Worm (Caenorhabditis elegans) whole organism, young adult: Measurements from ENCODE around the gene ppgn-1.
A peak's percentile ranks its signal among the peaks of the same experiment; 100 is the strongest.

Experiments
- B0336.3 ChIP-seq: fragments of 200-800 bp; sonication (Bioruptor generic); IDR thresholded peaks from 2 replicates; pipeline ENCODE4 v1.3.6; 2022; ENCODE audit warnings: missing genetic modification characterization, missing compliant biosample characterization
- C06A6.2 ChIP-seq: fragments of 200-800 bp; sonication (Bioruptor generic); conservative IDR thresholded peaks from 2 replicates; pipeline ENCODE4 v1.3.6; 2022; ENCODE audit warnings: missing genetic modification characterization, missing compliant biosample characterization
- C17E4.6 ChIP-seq: fragments of 200-800 bp; sonication (Bioruptor generic); IDR thresholded peaks from 2 replicates; pipeline ENCODE4 v1.3.6; 2022; ENCODE audit warnings: missing genetic modification reagents, missing genetic modification characterization, missing compliant biosample characterization
- F39B2.1 ChIP-seq: fragments of 200-800 bp; sonication (Bioruptor generic); IDR thresholded peaks from 2 replicates; pipeline ENCODE4 v1.3.6; 2022; ENCODE audit warnings: missing genetic modification reagents, missing genetic modification characterization, missing compliant biosample characterization
- F57C9.4 ChIP-seq: sonication (generic microtip); optimal IDR thresholded peaks from 2 replicates; lab custom pipeline; 2017; ENCODE audit warnings: mild to moderate bottlenecking, missing genetic modification characterization, missing compliant biosample characterization
- T07F8.4 ChIP-seq: sonication (generic microtip); optimal IDR thresholded peaks from 2 replicates; lab custom pipeline; 2016; ENCODE audit warnings: mild to moderate bottlenecking, missing genetic modification characterization, moderate library complexity, missing compliant biosample characterization
- Y53F4B.3 ChIP-seq: fragments of 200-800 bp; sonication (Bioruptor generic); IDR thresholded peaks from 2 replicates; pipeline ENCODE4 v1.3.6; 2022; ENCODE audit warnings: missing genetic modification reagents, missing genetic modification characterization, missing compliant biosample characterization
- Y56A3A.18 ChIP-seq: fragments of 200-800 bp; sonication (Bioruptor generic); IDR thresholded peaks from 2 replicates; pipeline ENCODE4 v1.3.6; 2022; ENCODE audit warnings: missing genetic modification reagents, missing genetic modification characterization, missing compliant biosample characterization
- Y79H2A.3 ChIP-seq: fragments of 200-800 bp; sonication (Bioruptor generic); conservative IDR thresholded peaks from 2 replicates; pipeline ENCODE4 v1.3.6; 2022; ENCODE audit warnings: missing genetic modification reagents, missing genetic modification characterization, missing compliant biosample characterization
- aptf-2 ChIP-seq: fragments of 200-800 bp; sonication (Bioruptor generic); conservative IDR thresholded peaks from 2 replicates; pipeline ENCODE4 v1.3.6; 2022; ENCODE audit warnings: missing genetic modification reagents, missing genetic modification characterization, missing compliant biosample characterization
- attf-3 ChIP-seq: fragments of 200-800 bp; sonication (Bioruptor generic); conservative IDR thresholded peaks from 2 replicates; pipeline ENCODE4 v1.3.6; 2022; ENCODE audit warnings: missing genetic modification reagents, missing genetic modification characterization, missing compliant biosample characterization
- attf-5 ChIP-seq: fragments of 200-800 bp; sonication (Bioruptor generic); optimal IDR thresholded peaks from 2 replicates; lab custom pipeline; 2018; ENCODE audit warnings: mild to moderate bottlenecking, missing genetic modification characterization, missing compliant biosample characterization
- attf-6 ChIP-seq: fragments of 200-800 bp; sonication (Bioruptor generic); IDR thresholded peaks from 2 replicates; pipeline ENCODE4 v1.3.6; 2022; ENCODE audit warnings: missing genetic modification reagents, missing genetic modification characterization, missing compliant biosample characterization
- bed-2 ChIP-seq: fragments of 200-800 bp; sonication (Bioruptor generic); IDR thresholded peaks from 2 replicates; pipeline ENCODE4 v1.3.6; 2022; ENCODE audit warnings: missing genetic modification reagents, missing genetic modification characterization, missing compliant biosample characterization
- ccch-3 ChIP-seq: fragments of 200-800 bp; sonication (Bioruptor generic); optimal IDR thresholded peaks from 2 replicates; lab custom pipeline; 2018; ENCODE audit warnings: mild to moderate bottlenecking, missing genetic modification characterization, missing compliant biosample characterization
- cebp-2 ChIP-seq: fragments of 200-800 bp; sonication (Bioruptor generic); IDR thresholded peaks from 2 replicates; pipeline ENCODE4 v1.3.6; 2022; ENCODE audit warnings: missing genetic modification characterization, missing compliant biosample characterization
- ceh-100 ChIP-seq: fragments of 200-800 bp; sonication (Bioruptor generic); IDR thresholded peaks from 2 replicates; pipeline ENCODE4 v1.3.6; 2022; ENCODE audit warnings: missing genetic modification reagents, missing genetic modification characterization, missing compliant biosample characterization
- ceh-40 ChIP-seq: fragments of 200-800 bp; sonication (Bioruptor generic); IDR thresholded peaks from 2 replicates; pipeline ENCODE4 v1.3.6; 2022; ENCODE audit warnings: missing genetic modification characterization, missing compliant biosample characterization
- egl-18 ChIP-seq: fragments of 200-800 bp; sonication (Bioruptor generic); IDR thresholded peaks from 2 replicates; pipeline ENCODE4 v1.3.6; 2022; ENCODE audit warnings: missing genetic modification reagents, missing genetic modification characterization, missing compliant biosample characterization
- egrh-3 ChIP-seq: fragments of 200-800 bp; sonication (Bioruptor generic); IDR thresholded peaks from 2 replicates; pipeline ENCODE4 v1.3.6; 2022; ENCODE audit warnings: missing genetic modification reagents, missing genetic modification characterization, missing compliant biosample characterization
- ekl-4 ChIP-seq: fragments of 200-800 bp; sonication (Bioruptor generic); IDR thresholded peaks from 2 replicates; pipeline ENCODE4 v1.3.6; 2022; ENCODE audit warnings: missing genetic modification reagents, missing genetic modification characterization, missing compliant biosample characterization
- ets-4 ChIP-seq: fragments of 200-800 bp; sonication (Bioruptor generic); optimal IDR thresholded peaks from 2 replicates; lab custom pipeline; 2018; ENCODE audit warnings: mild to moderate bottlenecking, missing genetic modification characterization, missing compliant biosample characterization
- fkh-3 ChIP-seq: sonication (generic microtip); optimal IDR thresholded peaks from 2 replicates; lab custom pipeline; 2016; ENCODE audit warnings: mild to moderate bottlenecking, missing genetic modification characterization, missing compliant biosample characterization
- hlh-12 ChIP-seq: sonication (generic microtip); optimal IDR thresholded peaks from 2 replicates; lab custom pipeline; 2016; ENCODE audit warnings: missing genetic modification characterization, missing compliant biosample characterization
- hmg-20 ChIP-seq: fragments of 200-800 bp; sonication (Bioruptor generic); IDR thresholded peaks from 2 replicates; pipeline ENCODE4 v1.3.6; 2022; ENCODE audit warnings: missing genetic modification reagents, missing genetic modification characterization, missing compliant biosample characterization
- lag-1 ChIP-seq: fragments of 200-800 bp; sonication (Bioruptor generic); IDR thresholded peaks from 2 replicates; pipeline ENCODE4 v1.3.6; 2022; ENCODE audit warnings: missing genetic modification reagents, missing genetic modification characterization, missing compliant biosample characterization
- let-526 ChIP-seq: fragments of 200-800 bp; sonication (Bioruptor generic); IDR thresholded peaks from 2 replicates; pipeline ENCODE4 v1.3.6; 2022; ENCODE audit warnings: missing genetic modification reagents, missing genetic modification characterization, missing compliant biosample characterization
- let-607 ChIP-seq, 2 experiments: fragments of 200-800 bp in 1 of 2; sonication (Bioruptor generic) in 1 of 2; sonication (generic microtip) in 1 of 2; optimal IDR thresholded peaks; 2 replicates each; lab custom pipeline; 2016 to 2018; ENCODE audit warnings: mild to moderate bottlenecking in 2 of 2, missing compliant biosample characterization in 2 of 2, missing genetic modification characterization in 2 of 2, moderate library complexity in 2 of 2, missing genotype in 1 of 2
- lir-1 ChIP-seq: fragments of 200-800 bp; sonication (Bioruptor generic); conservative IDR thresholded peaks from 2 replicates; pipeline ENCODE4 v1.3.6; 2022; ENCODE audit warnings: missing genetic modification reagents, missing genetic modification characterization, missing compliant biosample characterization
- madf-6 ChIP-seq: fragments of 200-800 bp; sonication (Bioruptor generic); IDR thresholded peaks from 2 replicates; pipeline ENCODE4 v1.3.6; 2022; ENCODE audit warnings: missing genetic modification reagents, missing genetic modification characterization, missing compliant biosample characterization
- mcd-1 ChIP-seq: fragments of 200-800 bp; sonication (Bioruptor generic); IDR thresholded peaks from 2 replicates; pipeline ENCODE4 v1.3.6; 2022; ENCODE audit warnings: missing genetic modification reagents, missing genetic modification characterization, missing compliant biosample characterization
- nfya-1 ChIP-seq: sonication (generic microtip); optimal IDR thresholded peaks from 2 replicates; lab custom pipeline; 2017; ENCODE audit warnings: antibody characterized with exemption, missing compliant biosample characterization, missing genetic modification characterization, borderline replicate concordance; ENCODE audit not compliant: insufficient read depth
- nhr-120 ChIP-seq: fragments of 200-800 bp; sonication (Bioruptor generic); IDR thresholded peaks from 2 replicates; pipeline ENCODE4 v1.3.6; 2022; ENCODE audit warnings: missing genetic modification characterization, missing compliant biosample characterization
- nhr-179 ChIP-seq: sonication (generic microtip); optimal IDR thresholded peaks from 2 replicates; lab custom pipeline; 2016; ENCODE audit warnings: mild to moderate bottlenecking, missing genetic modification characterization, missing compliant biosample characterization
- nhr-80 ChIP-seq: sonication (generic microtip); optimal IDR thresholded peaks from 2 replicates; lab custom pipeline; 2016; ENCODE audit warnings: missing genetic modification characterization, missing compliant biosample characterization
- rcor-1 ChIP-seq: fragments of 200-800 bp; sonication (Bioruptor generic); IDR thresholded peaks from 2 replicates; pipeline ENCODE4 v1.3.6; 2022; ENCODE audit warnings: missing genetic modification reagents, missing genetic modification characterization, missing compliant biosample characterization
- rpc-1 ChIP-seq, 2 experiments: fragments of 150-350 bp in 1 of 2; sonication (generic microtip) in 1 of 2; optimal IDR thresholded peaks; 2 replicates each; lab custom pipeline; 2014 to 2018; ENCODE audit warnings: missing biosample characterization in 1 of 2, missing genetic modification characterization in 1 of 2, missing genetic modification reagents in 1 of 2, missing genotype in 1 of 2
- sea-2 ChIP-seq: fragments of 200-800 bp; sonication (Bioruptor generic); IDR thresholded peaks from 2 replicates; pipeline ENCODE4 v1.3.6; 2022; ENCODE audit warnings: missing genetic modification characterization, missing compliant biosample characterization
- snpc-1.1 ChIP-seq: sonication (generic microtip); optimal IDR thresholded peaks from 2 replicates; lab custom pipeline; 2017; ENCODE audit warnings: missing genetic modification characterization, mild to moderate bottlenecking, missing compliant biosample characterization, antibody characterized with exemption, moderate library complexity, missing genotype, missing genetic modification reagents; ENCODE audit not compliant: insufficient read depth
- snpc-1.3 ChIP-seq: sonication (generic microtip); optimal IDR thresholded peaks from 2 replicates; lab custom pipeline; 2017; ENCODE audit warnings: missing genetic modification characterization, mild to moderate bottlenecking, missing compliant biosample characterization, antibody characterized with exemption, moderate library complexity, missing genotype, missing genetic modification reagents; ENCODE audit not compliant: insufficient read depth
- snpc-4 ChIP-seq, 5 experiments: fragments of 150-350 bp in 1 of 5; sonication (generic microtip) in 4 of 5; optimal IDR thresholded peaks; 2 replicates each; lab custom pipeline; 2014 to 2018; ENCODE audit warnings: missing genetic modification characterization in 5 of 5, missing biosample characterization in 3 of 5, antibody characterized with exemption in 2 of 5, mild to moderate bottlenecking in 2 of 5, missing compliant biosample characterization in 2 of 5, missing genotype in 2 of 5, moderate library complexity in 2 of 5, missing genetic modification reagents in 1 of 5
- somi-1 ChIP-seq: fragments of 200-800 bp; sonication (Bioruptor generic); optimal IDR thresholded peaks from 2 replicates; lab custom pipeline; 2018; ENCODE audit warnings: mild to moderate bottlenecking, missing genetic modification characterization, missing compliant biosample characterization
- tlf-1 ChIP-seq: fragments of 200-800 bp; sonication (Bioruptor generic); optimal IDR thresholded peaks from 2 replicates; lab custom pipeline; 2018; ENCODE audit warnings: mild to moderate bottlenecking, missing genetic modification characterization, missing compliant biosample characterization
- ztf-22 ChIP-seq: fragments of 200-800 bp; sonication (Bioruptor generic); optimal IDR thresholded peaks from 2 replicates; lab custom pipeline; 2018; ENCODE audit warnings: mild to moderate bottlenecking, missing genetic modification characterization, moderate library complexity, missing compliant biosample characterization
- ztf-25 ChIP-seq: fragments of 200-800 bp; sonication (Bioruptor generic); IDR thresholded peaks from 2 replicates; pipeline ENCODE4 v1.3.6; 2022; ENCODE audit warnings: missing genetic modification reagents, missing genetic modification characterization, missing compliant biosample characterization
- ztf-28 ChIP-seq: fragments of 200-800 bp; sonication (Bioruptor generic); IDR thresholded peaks from 2 replicates; pipeline ENCODE4 v1.3.6; 2022; ENCODE audit warnings: missing genetic modification reagents, missing genetic modification characterization, missing compliant biosample characterization

The ppgn-1 gene

ce11 chrIV:2388949-2389495, 40.3 kb upstream of the ppgn-1 start, which contains the start of gene trap-3 (continued):
- TF ChIP-seq ceh-40 (GFP tag; lab: Robert Waterston, UW): peak; percentile 88
- peak; percentile 74 for TF ChIP-seq Y79H2A.3 (GFP tag; lab: Robert Waterston, UW)
- peak; percentile 94 for TF ChIP-seq ets-4 (GFP tag; lab: Kevin White, UChicago)
- TF ChIP-seq ekl-4 (GFP tag; lab: Robert Waterston, UW): peak; percentile 97
- TF ChIP-seq cebp-2 (GFP tag; lab: Robert Waterston, UW): peak; percentile 84; the same call in 1 of the 2 replicates
- no peak for TF ChIP-seq Y53F4B.3 (GFP tag; lab: Robert Waterston, UW)
- TF ChIP-seq hlh-12 (tag; lab: Kevin White, UChicago): no peak
- TF ChIP-seq attf-5 (GFP tag; lab: Kevin White, UChicago): peak; percentile 98
- TF ChIP-seq snpc-4 (GFP tag; optimal IDR thresholded peaks at IDR 0.05; lab: Kevin White, UChicago): peak; percentile 64
- TF ChIP-seq snpc-4 (tag; optimal IDR thresholded peaks at IDR 0.05; lab: Kevin White, UChicago): peak; percentile 84 to 88 (median 88)
- peak; percentile 80 for TF ChIP-seq attf-3 (GFP tag; lab: Robert Waterston, UW)
- 0 out of 2 replicates have a peak, but pooled peaks have one; percentile 73 for TF ChIP-seq bed-2 (GFP tag; lab: Robert Waterston, UW)
- TF ChIP-seq C17E4.6 (GFP tag; lab: Robert Waterston, UW): peak; percentile 92
- peak; percentile 97 for TF ChIP-seq B0336.3
- TF ChIP-seq madf-6 (GFP tag; lab: Robert Waterston, UW): peak; percentile 91
- TF ChIP-seq mcd-1 (GFP tag; lab: Robert Waterston, UW): peak; percentile 98
- peak; percentile 86 for TF ChIP-seq hmg-20 (GFP tag; lab: Robert Waterston, UW)
- peak; percentile 27 for TF ChIP-seq snpc-1.1
- TF ChIP-seq ccch-3 (GFP tag; lab: Kevin White, UChicago): no peak
- TF ChIP-seq aptf-2: no peak
- peak; percentile 63 for TF ChIP-seq snpc-1.3
- peak; percentile 93 for TF ChIP-seq lir-1 (GFP tag; lab: Robert Waterston, UW)
- TF ChIP-seq F39B2.1 (GFP tag; lab: Robert Waterston, UW): 0 out of 2 replicates have a peak, but pooled peaks have one; percentile 69
- TF ChIP-seq F57C9.4 (tag; lab: Kevin White, UChicago): no peak
- TF ChIP-seq C06A6.2 (GFP tag; lab: Robert Waterston, UW): peak; percentile 88
- no peak for TF ChIP-seq fkh-3
- TF ChIP-seq attf-6 (GFP tag; lab: Robert Waterston, UW): peak; percentile 85
- TF ChIP-seq ztf-22 (GFP tag; lab: Kevin White, UChicago): peak; percentile 96
- peak; percentile 87; the same call in 1 of the 2 replicates for TF ChIP-seq Y56A3A.18 (GFP tag; lab: Robert Waterston, UW)
- peak; percentile 7 for TF ChIP-seq rpc-1 (optimal IDR thresholded peaks at IDR 0.05; lab: Kevin White, UChicago)
- no peak for TF ChIP-seq rpc-1 (tag; optimal IDR thresholded peaks at IDR 0.05; lab: Kevin White, UChicago)
- peak; percentile 95 for TF ChIP-seq let-526
- peak; percentile 72; the same call in 1 of the 2 replicates for TF ChIP-seq ztf-28 (GFP tag; lab: Robert Waterston, UW)
- TF ChIP-seq sea-2 (GFP tag; lab: Robert Waterston, UW): 0 out of 2 replicates have a peak, but pooled peaks have one; percentile 49
- TF ChIP-seq T07F8.4: peak; percentile 52
- peak; percentile 100 for TF ChIP-seq let-607 (tag; optimal IDR thresholded peaks at IDR 0.05; lab: Kevin White, UChicago)
- TF ChIP-seq somi-1 (GFP tag; lab: Kevin White, UChicago): peak; percentile 78
- peak; percentile 84 for TF ChIP-seq ceh-100 (GFP tag; lab: Robert Waterston, UW)
- peak; percentile 71 for TF ChIP-seq egrh-3 (GFP tag; lab: Robert Waterston, UW)
- TF ChIP-seq nhr-179 (tag; lab: Kevin White, UChicago): no peak
- TF ChIP-seq lag-1 (GFP tag; lab: Robert Waterston, UW): no peak
- TF ChIP-seq ztf-25 (GFP tag; lab: Robert Waterston, UW): no peak
- TF ChIP-seq nhr-80 (tag; lab: Kevin White, UChicago): peak; percentile 99
- TF ChIP-seq egl-18 (GFP tag; lab: Robert Waterston, UW): peak; percentile 69; the same call in 1 of the 2 replicates
- TF ChIP-seq nhr-120 (GFP tag; lab: Robert Waterston, UW): 0 out of 2 replicates have a peak, but pooled peaks have one; percentile 49
- peak; percentile 96 for TF ChIP-seq rcor-1 (GFP tag; lab: Robert Waterston, UW)
- TF ChIP-seq tlf-1 (GFP tag; lab: Kevin White, UChicago): peak; percentile 98
- TF ChIP-seq nfya-1 (tag; lab: Kevin White, UChicago): no peak
